Worm (Caenorhabditis elegans) whole organism, young adult: ENCODE measurements around the gene atf-4.

Experiments
- F37B4.10 ChIP-seq: fragments of 200-800 bp; sonication (Bioruptor generic); IDR thresholded peaks from 2 replicates; pipeline ENCODE4 v1.3.6; 2022; ENCODE audit warnings: missing genetic modification characterization, missing compliant biosample characterization
- F57A8.1 ChIP-seq: fragments of 200-800 bp; sonication (Bioruptor generic); optimal IDR thresholded peaks from 2 replicates; lab custom pipeline; 2018; ENCODE audit warnings: mild to moderate bottlenecking, missing genetic modification characterization, moderate library complexity, missing compliant biosample characterization
- ama-1 ChIP-seq, 3 experiments: fragments of 150-350 bp in 1 of 3; sonication (generic microtip) in 2 of 3; optimal IDR thresholded peaks; 2 replicates each; lab custom pipeline; 2014 to 2018; ENCODE audit warnings: missing biosample characterization in 2 of 3, missing genetic modification characterization in 2 of 3, missing genetic modification reagents in 2 of 3
- efl-1 ChIP-seq: fragments of 150-350 bp; optimal IDR thresholded peaks from 2 replicates; lab custom pipeline; 2014; ENCODE audit warnings: missing biosample characterization, missing genetic modification reagents, missing genetic modification characterization
- him-1 ChIP-seq: sonication (generic microtip); optimal IDR thresholded peaks from 2 replicates; lab custom pipeline; 2016; ENCODE audit warnings: missing genotype, missing genetic modification reagents, missing genetic modification characterization, missing compliant biosample characterization
- mes-4 ChIP-seq: sonication (generic microtip); optimal IDR thresholded peaks from 2 replicates; lab custom pipeline; 2016; ENCODE audit warnings: missing genotype, missing genetic modification characterization, missing compliant biosample characterization
- pha-4 ChIP-seq: fragments of 150-350 bp; sonication (generic microtip); optimal IDR thresholded peaks from 2 replicates; lab custom pipeline; 2014; ENCODE audit warnings: missing biosample characterization, missing genetic modification reagents, missing genetic modification characterization
- rec-8 ChIP-seq, 2 experiments: sonication (generic microtip); optimal IDR thresholded peaks; 2 replicates each; lab custom pipeline; 2016; ENCODE audit warnings: mild to moderate bottlenecking in 2 of 2, missing genetic modification characterization in 2 of 2, missing genetic modification reagents in 2 of 2, missing genotype in 2 of 2, missing biosample characterization in 1 of 2, missing compliant biosample characterization in 1 of 2, moderate library complexity in 1 of 2

ce11 chrX:14838339-14838738 is 27.7 kb upstream of the atf-4 start:
- TF ChIP-seq ama-1 (optimal IDR thresholded peaks at IDR 0.05; lab: Kevin White, UChicago), result no peak
- no peak for TF ChIP-seq ama-1 (GFP tag; optimal IDR thresholded peaks at IDR 0.05; lab: Kevin White, UChicago)
- no peak for TF ChIP-seq him-1 (tag; lab: Kevin White, UChicago)
- no peak for TF ChIP-seq F57A8.1 (GFP tag; lab: Kevin White, UChicago)
- no peak for TF ChIP-seq F37B4.10 (GFP tag; lab: Robert Waterston, UW)
- no peak for TF ChIP-seq mes-4 (tag; lab: Kevin White, UChicago)
- no peak for TF ChIP-seq pha-4
- no peak for TF ChIP-seq rec-8 (tag; optimal IDR thresholded peaks at IDR 0.05; lab: Kevin White, UChicago)
- no peak for TF ChIP-seq efl-1 (GFP tag; lab: Kevin White, UChicago)
